Fruit fly (Drosophila melanogaster): ENCODE data around the gene Wdr82.

The Wdr82 gene

dm6 chr2L:8338039-8338438 lies 36.2 kb upstream of the Wdr82 start, which contains the start of gene witty:
TSS of gene witty (plus strand) at chr2L:8338287.
- no peak for TF ChIP-seq dl (GFP tag; optimal IDR thresholded peaks at IDR 0.05; ENCODE audit: insufficient read depth in 1 of 2, partially characterized antibody in 2 of 2)
- no peak for TF ChIP-seq h (GFP tag; optimal IDR thresholded peaks at IDR 0.05)
- no peak for TF ChIP-seq CG32264 (GFP tag; optimal IDR thresholded peaks at IDR 0.05)
- no peak for TF ChIP-seq CG9705 (GFP tag; optimal IDR thresholded peaks at IDR 0.05)
- no peak for TF ChIP-seq psq (GFP tag; optimal IDR thresholded peaks at IDR 0.05)
- no peak for TF ChIP-seq rgr (GFP tag; optimal IDR thresholded peaks at IDR 0.05)
- no peak for TF ChIP-seq dsf (GFP tag; optimal IDR thresholded peaks at IDR 0.05; ENCODE audit: borderline replicate concordance)
- TF ChIP-seq Rel (GFP tag; optimal IDR thresholded peaks at IDR 0.05): no peak
- TF ChIP-seq Rel (tag; optimal IDR thresholded peaks at IDR 0.05): no peak
- no peak for TF ChIP-seq sage (GFP tag; optimal IDR thresholded peaks at IDR 0.05)
- no peak for TF ChIP-seq N (GFP tag; optimal IDR thresholded peaks at IDR 0.05)
- TF ChIP-seq Myc (optimal IDR thresholded peaks at IDR 0.05): no peak
- no peak for TF ChIP-seq Dfd (GFP tag; optimal IDR thresholded peaks at IDR 0.05)

DNA sequence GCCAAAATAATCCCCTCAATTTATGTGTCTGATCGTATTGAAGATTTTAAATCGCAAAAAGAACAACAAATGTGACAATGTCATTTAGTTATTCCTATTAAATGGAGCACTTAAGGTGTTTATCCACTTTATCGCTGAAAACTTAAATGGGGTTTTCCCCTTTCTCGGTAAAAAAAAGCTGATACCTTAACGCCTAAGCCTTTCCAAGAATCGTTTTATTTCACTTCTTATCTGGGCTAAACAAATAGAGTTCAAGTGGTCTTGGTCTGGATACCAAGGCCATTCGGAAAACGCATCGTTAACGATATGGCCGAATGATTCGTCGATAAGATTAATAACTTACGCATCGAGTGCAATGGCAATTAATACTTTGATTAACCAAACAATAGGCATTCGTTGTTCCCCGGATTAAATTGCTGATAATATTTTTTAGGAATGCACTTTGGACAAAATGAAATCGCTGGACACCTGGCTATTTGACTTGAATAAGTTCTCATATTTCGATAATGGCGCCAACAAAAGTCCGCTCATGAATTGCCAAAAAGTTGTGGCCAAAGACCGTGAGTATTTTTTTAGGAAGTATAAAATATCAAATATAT lies 34.4 kb upstream of the Wdr82 start:
- TF ChIP-seq Rel (GFP tag; optimal IDR thresholded peaks at IDR 0.05): no peak
- peak; percentile 96 for TF ChIP-seq Rel (tag; optimal IDR thresholded peaks at IDR 0.05)
- no peak for TF ChIP-seq Dif (GFP tag; optimal IDR thresholded peaks at IDR 0.05; ENCODE audit: partially characterized antibody)

- TF ChIP-seq sage (GFP tag; optimal IDR thresholded peaks at IDR 0.05) (no peak), pan (optimal IDR thresholded peaks at IDR 0.05) (no peak), woc (GFP tag; optimal IDR thresholded peaks at IDR 0.05) (no peak), lola (GFP tag; optimal IDR thresholded peaks at IDR 0.05) (no peak), CG9705 (GFP tag; optimal IDR thresholded peaks at IDR 0.05) (no peak), CG32264 (GFP tag; optimal IDR thresholded peaks at IDR 0.05) (no peak), CrebA (GFP tag; optimal IDR thresholded peaks at IDR 0.05; ENCODE audit: borderline replicate concordance) (no peak), OdsH (GFP tag; optimal IDR thresholded peaks at IDR 0.05) (no peak), GATAd (GFP tag; optimal IDR thresholded peaks at IDR 0.05) (no peak), ey (GFP tag; optimal IDR thresholded peaks at IDR 0.05) (no peak), dl (GFP tag; optimal IDR thresholded peaks at IDR 0.05; ENCODE audit: insufficient read depth in 1 of 2, partially characterized antibody in 2 of 2) (no peak), fru (GFP tag; optimal IDR thresholded peaks at IDR 0.05) (no peak), Sp1 (GFP tag; optimal IDR thresholded peaks at IDR 0.05) (no peak), Hr83 (GFP tag; optimal IDR thresholded peaks at IDR 0.05; ENCODE audit: poor library complexity, severe bottlenecking) (no peak), brk (GFP tag; optimal IDR thresholded peaks at IDR 0.05) (no peak), Hr78 (GFP tag; optimal IDR thresholded peaks at IDR 0.05) (no peak), N (GFP tag; optimal IDR thresholded peaks at IDR 0.05) (no peak), Mio (GFP tag; optimal IDR thresholded peaks at IDR 0.05) (no peak)
These were observed 31.9 kb upstream of the Wdr82 start, which contains the start of gene CG14273 for dm6 chr2L:8342395-8342794. TSS of gene CG14273 (plus strand) at chr2L:8342695.

- TF ChIP-seq h (GFP tag; optimal IDR thresholded peaks at IDR 0.05): peak; percentile 63
- no peak for TF ChIP-seq sv (GFP tag; optimal IDR thresholded peaks at IDR 0.05)
- no peak for TF ChIP-seq Rel (GFP tag; optimal IDR thresholded peaks at IDR 0.05)
- peak; percentile 20 for TF ChIP-seq Rel (tag; optimal IDR thresholded peaks at IDR 0.05)
These were observed 29.7 kb upstream of the Wdr82 start for dm6 chr2L:8344536-8344935.

DNA sequence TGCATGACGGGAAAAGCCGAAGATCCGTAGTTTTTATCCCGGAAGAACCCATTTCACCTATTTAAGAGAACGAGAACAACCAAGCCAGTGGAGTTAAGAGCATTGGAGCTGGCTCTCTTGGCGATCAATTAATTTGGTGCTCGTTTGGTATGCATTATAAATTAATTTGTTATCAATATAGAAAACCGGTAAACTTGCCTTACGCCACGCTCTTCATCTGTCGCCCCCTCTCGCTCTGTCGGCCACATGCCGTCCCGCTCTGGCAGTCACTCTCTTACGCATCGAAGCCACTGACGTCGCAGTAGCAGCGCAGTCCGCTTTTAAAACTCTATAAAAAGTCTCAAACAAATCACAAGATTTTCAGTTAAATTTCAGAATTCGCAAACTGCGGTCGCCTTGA lies 28.0 kb upstream of the Wdr82 start, which contains the start of gene CG7778:
Gene CG7778, plus strand, starts transcription at position 361 of the 400 bp plus-strand sequence.
- TF ChIP-seq dsf (GFP tag; optimal IDR thresholded peaks at IDR 0.05; ENCODE audit: borderline replicate concordance): no peak
- TF ChIP-seq Dif (GFP tag; optimal IDR thresholded peaks at IDR 0.05; ENCODE audit: partially characterized antibody): peak; percentile 26

- TF ChIP-seq pan (optimal IDR thresholded peaks at IDR 0.05) (no peak), CrebA (GFP tag; optimal IDR thresholded peaks at IDR 0.05; ENCODE audit: borderline replicate concordance) (peak; percentile 11), Rel (GFP tag; optimal IDR thresholded peaks at IDR 0.05) (no peak), Rel (tag; optimal IDR thresholded peaks at IDR 0.05) (peak; percentile 64), foxo (GFP tag; optimal IDR thresholded peaks at IDR 0.05) (peak in 1 of 2 experiments; percentile 9), Abd-B (GFP tag; optimal IDR thresholded peaks at IDR 0.05) (no peak), Hr83 (GFP tag; optimal IDR thresholded peaks at IDR 0.05; ENCODE audit: poor library complexity, severe bottlenecking) (peak; percentile 62), CG9705 (GFP tag; optimal IDR thresholded peaks at IDR 0.05) (no peak), rgr (GFP tag; optimal IDR thresholded peaks at IDR 0.05) (peak; percentile 59), h (GFP tag; optimal IDR thresholded peaks at IDR 0.05) (peak; percentile 18), tai (GFP tag; optimal IDR thresholded peaks at IDR 0.05) (peak; percentile 15), woc (GFP tag; optimal IDR thresholded peaks at IDR 0.05) (no peak), OdsH (GFP tag; optimal IDR thresholded peaks at IDR 0.05) (peak; percentile 37)
These were observed 23.6 kb upstream of the Wdr82 start for dm6 chr2L:8350560-8351171.
